Worm (Caenorhabditis elegans): Measurements from ENCODE around the gene got-1.2.

DNA sequence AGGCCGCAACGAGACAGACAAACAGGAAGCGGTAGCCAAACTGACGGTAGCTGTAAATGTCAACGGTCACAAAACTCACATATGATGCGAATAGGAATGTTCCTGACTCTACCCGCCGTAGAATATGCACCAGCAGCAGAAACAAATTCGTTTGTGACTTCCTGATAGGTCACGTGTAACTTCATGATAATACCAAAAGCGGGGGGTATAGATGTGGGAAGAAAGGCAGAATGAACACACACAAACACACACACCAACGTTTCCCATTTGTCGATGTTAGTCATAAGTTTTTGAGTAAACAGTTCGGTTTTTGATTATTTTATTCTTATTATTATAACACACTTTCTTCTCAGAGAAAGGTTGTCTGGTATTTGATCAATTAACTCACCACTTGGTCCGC, 20.2 kb upstream of the got-1.2 start:
- TF ChIP-seq elt-3 (tag; optimal IDR thresholded peaks at IDR 0.05): no peak
- no peak for TF ChIP-seq zip-8 (tag; optimal IDR thresholded peaks at IDR 0.05)
- no peak for TF ChIP-seq snpc-4 (tag; optimal IDR thresholded peaks at IDR 0.05)
- TF ChIP-seq lsy-2 (tag; optimal IDR thresholded peaks at IDR 0.05): no peak
- no peak for TF ChIP-seq unc-39 (tag; optimal IDR thresholded peaks at IDR 0.05)
- no peak for TF ChIP-seq nhr-28 (tag; optimal IDR thresholded peaks at IDR 0.05)
- TF ChIP-seq unc-120 (tag; optimal IDR thresholded peaks at IDR 0.05; ENCODE audit: poor library complexity, severe bottlenecking): no peak
